Worm (Caenorhabditis elegans): ENCODE data around the gene T26A5.6.

DNA sequence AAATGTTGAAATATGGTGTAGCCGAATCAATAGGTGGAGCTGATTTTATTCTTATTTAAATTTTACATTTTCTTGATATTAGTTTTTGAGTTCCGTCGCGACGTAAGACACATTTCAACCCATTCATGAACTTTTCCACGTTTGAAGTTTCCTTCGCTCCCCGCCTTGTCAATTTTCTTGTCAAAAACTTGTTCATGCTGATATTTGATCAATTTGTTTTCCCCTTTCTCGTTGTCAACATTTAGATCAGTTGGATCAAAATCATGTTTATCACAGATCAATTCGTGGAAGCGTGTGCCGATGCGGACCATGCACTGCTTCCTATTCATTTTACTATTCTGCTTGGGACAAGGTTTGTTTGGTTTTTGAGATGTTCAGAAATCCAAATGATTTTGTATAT, 32.4 kb upstream of the T26A5.6 start, which contains the start of gene chtb-2:
- TF ChIP-seq gei-17 (GFP tag; optimal IDR thresholded peaks at IDR 0.05), result no peak
- no peak for TF ChIP-seq mel-28 (tag; optimal IDR thresholded peaks at IDR 0.05; ENCODE audit: borderline replicate concordance)
